Worm (Caenorhabditis elegans) whole organism, L2 larva: ENCODE results near the gene Y50E8A.5.
A peak's percentile ranks its signal among the peaks of the same experiment; 100 is the strongest.

Experiments used
- F13H6.1 ChIP-seq: sonication (generic microtip); optimal IDR thresholded peaks from 2 replicates; lab custom pipeline; 2016; ENCODE audit warnings: missing genetic modification characterization, missing compliant biosample characterization
- Y55F3AM.14 ChIP-seq: fragments of 200-800 bp; sonication (Bioruptor generic); optimal IDR thresholded peaks from 2 replicates; lab custom pipeline; 2018; ENCODE audit warnings: mild to moderate bottlenecking, missing genetic modification characterization, missing compliant biosample characterization
- alr-1 ChIP-seq: fragments of 150-350 bp; optimal IDR thresholded peaks from 2 replicates; lab custom pipeline; 2014; ENCODE audit warnings: missing biosample characterization, missing genetic modification characterization
- aly-2 ChIP-seq: fragments of 150-350 bp; optimal IDR thresholded peaks from 2 replicates; lab custom pipeline; 2014; ENCODE audit warnings: missing biosample characterization, missing genetic modification characterization
- ama-1 ChIP-seq: fragments of 150-350 bp; optimal IDR thresholded peaks from 2 replicates; lab custom pipeline; 2018; ENCODE audit warnings: inconsistent platforms
- blmp-1 ChIP-seq: sonication (generic microtip); optimal IDR thresholded peaks from 2 replicates; lab custom pipeline; 2017; ENCODE audit warnings: missing genetic modification characterization, mild to moderate bottlenecking, missing compliant biosample characterization, antibody characterized with exemption, moderate library complexity; ENCODE audit not compliant: insufficient read depth
- ceh-16 ChIP-seq: fragments of 150-350 bp; optimal IDR thresholded peaks from 2 replicates; lab custom pipeline; 2014; ENCODE audit warnings: missing biosample characterization, missing genetic modification characterization
- ceh-82 ChIP-seq: fragments of 150-350 bp; optimal IDR thresholded peaks from 2 replicates; lab custom pipeline; 2014; ENCODE audit warnings: missing biosample characterization, missing genetic modification characterization
- crh-2 ChIP-seq: sonication (generic microtip); optimal IDR thresholded peaks from 2 replicates; lab custom pipeline; 2017; ENCODE audit warnings: missing biosample characterization, missing genetic modification characterization
- dmd-4 ChIP-seq: sonication (generic microtip); optimal IDR thresholded peaks from 2 replicates; lab custom pipeline; 2017; ENCODE audit warnings: missing biosample characterization, missing genetic modification characterization
- egl-27 ChIP-seq: sonication (generic microtip); optimal IDR thresholded peaks from 3 replicates; lab custom pipeline; 2017; ENCODE audit warnings: missing biosample characterization, missing genetic modification reagents, missing genetic modification characterization
- elt-1 ChIP-seq: fragments of 150-350 bp; optimal IDR thresholded peaks from 2 replicates; lab custom pipeline; 2014; ENCODE audit warnings: missing biosample characterization, missing genetic modification characterization
- elt-3 ChIP-seq: sonication (generic microtip); optimal IDR thresholded peaks from 2 replicates; lab custom pipeline; 2017; ENCODE audit warnings: missing biosample characterization, missing genetic modification characterization
- fos-1 ChIP-seq: fragments of 150-350 bp; optimal IDR thresholded peaks from 2 replicates; lab custom pipeline; 2014; ENCODE audit warnings: missing biosample characterization, missing genetic modification characterization
- gmeb-1 ChIP-seq: fragments of 150-350 bp; optimal IDR thresholded peaks from 2 replicates; lab custom pipeline; 2014; ENCODE audit warnings: missing biosample characterization, missing genetic modification characterization
- lin-13 ChIP-seq: fragments of 150-350 bp; optimal IDR thresholded peaks from 2 replicates; lab custom pipeline; 2014; ENCODE audit warnings: missing biosample characterization, missing genetic modification reagents, missing genetic modification characterization
- lin-39 ChIP-seq: fragments of 150-350 bp; optimal IDR thresholded peaks from 2 replicates; lab custom pipeline; 2014; ENCODE audit warnings: missing biosample characterization, missing genetic modification reagents, missing genetic modification characterization
- lsy-2 ChIP-seq, 2 experiments: fragments of 150-350 bp in 1 of 2; sonication (generic microtip) in 1 of 2; optimal IDR thresholded peaks; 2 replicates each; lab custom pipeline; 2014 to 2017; ENCODE audit warnings: missing biosample characterization in 2 of 2, missing genetic modification characterization in 2 of 2
- mab-5 ChIP-seq: fragments of 150-350 bp; optimal IDR thresholded peaks from 2 replicates; lab custom pipeline; 2014; ENCODE audit warnings: missing biosample characterization, missing genetic modification characterization
- mbf-1 ChIP-seq: sonication (generic microtip); optimal IDR thresholded peaks from 2 replicates; lab custom pipeline; 2017; ENCODE audit warnings: missing biosample characterization, missing genetic modification characterization
- mdl-1 ChIP-seq, 2 experiments: fragments of 150-350 bp in 1 of 2; sonication (generic microtip) in 1 of 2; optimal IDR thresholded peaks; 2 replicates each; lab custom pipeline; 2017; ENCODE audit warnings: missing biosample characterization in 2 of 2, missing genetic modification characterization in 2 of 2
- nhr-10 ChIP-seq: sonication (generic microtip); optimal IDR thresholded peaks from 2 replicates; lab custom pipeline; 2017; ENCODE audit warnings: missing biosample characterization, missing genetic modification characterization
- nhr-11 ChIP-seq: fragments of 150-350 bp; optimal IDR thresholded peaks from 2 replicates; lab custom pipeline; 2014; ENCODE audit warnings: missing biosample characterization, missing genetic modification characterization
- nhr-12 ChIP-seq: fragments of 150-350 bp; optimal IDR thresholded peaks from 2 replicates; lab custom pipeline; 2014; ENCODE audit warnings: missing biosample characterization, missing genetic modification characterization
- nhr-129 ChIP-seq: fragments of 150-350 bp; optimal IDR thresholded peaks from 2 replicates; lab custom pipeline; 2014; ENCODE audit warnings: missing biosample characterization, missing genetic modification characterization
- nhr-21 ChIP-seq: fragments of 150-350 bp; optimal IDR thresholded peaks from 2 replicates; lab custom pipeline; 2014; ENCODE audit warnings: missing biosample characterization, missing genetic modification characterization
- nhr-237 ChIP-seq: fragments of 150-350 bp; optimal IDR thresholded peaks from 2 replicates; lab custom pipeline; 2014; ENCODE audit warnings: missing biosample characterization, missing genetic modification characterization
- nhr-25 ChIP-seq: fragments of 150-350 bp; sonication (generic microtip); optimal IDR thresholded peaks from 3 replicates; lab custom pipeline; 2014; ENCODE audit warnings: missing biosample characterization, missing genetic modification characterization
- peb-1 ChIP-seq: fragments of 150-350 bp; optimal IDR thresholded peaks from 2 replicates; lab custom pipeline; 2014; ENCODE audit warnings: missing biosample characterization, missing genetic modification characterization
- sem-4 ChIP-seq: fragments of 150-350 bp; optimal IDR thresholded peaks from 2 replicates; lab custom pipeline; 2014; ENCODE audit warnings: missing biosample characterization, missing genetic modification reagents, missing genetic modification characterization
- skn-1 ChIP-seq: sonication (generic microtip); optimal IDR thresholded peaks from 2 replicates; lab custom pipeline; 2017; ENCODE audit warnings: missing biosample characterization, missing genetic modification characterization
- sma-3 ChIP-seq: sonication (generic microtip); optimal IDR thresholded peaks from 2 replicates; lab custom pipeline; 2016; ENCODE audit warnings: missing genetic modification reagents, missing genetic modification characterization, missing compliant biosample characterization
- sma-9 ChIP-seq, 2 experiments: fragments of 150-350 bp in 1 of 2; sonication (generic microtip) in 1 of 2; optimal IDR thresholded peaks; 2 replicates each; lab custom pipeline; 2014 to 2016; ENCODE audit warnings: missing genetic modification characterization in 2 of 2, mild to moderate bottlenecking in 1 of 2, missing biosample characterization in 1 of 2, missing compliant biosample characterization in 1 of 2, missing genetic modification reagents in 1 of 2, moderate library complexity in 1 of 2
- snpc-4 ChIP-seq: fragments of 150-350 bp; optimal IDR thresholded peaks from 2 replicates; lab custom pipeline; 2014; ENCODE audit warnings: missing biosample characterization, missing genetic modification characterization
- unc-39 ChIP-seq: fragments of 150-350 bp; optimal IDR thresholded peaks from 2 replicates; lab custom pipeline; 2014; ENCODE audit warnings: missing biosample characterization, missing genetic modification characterization
- unc-55 ChIP-seq: fragments of 150-350 bp; sonication (generic microtip); optimal IDR thresholded peaks from 3 replicates; lab custom pipeline; 2014; ENCODE audit warnings: missing biosample characterization, missing genetic modification reagents, missing genetic modification characterization
- unc-62 ChIP-seq: fragments of 150-350 bp; optimal IDR thresholded peaks from 2 replicates; lab custom pipeline; 2014; ENCODE audit warnings: missing biosample characterization, missing genetic modification reagents, missing genetic modification characterization
- zag-1 ChIP-seq: fragments of 150-350 bp; optimal IDR thresholded peaks from 2 replicates; lab custom pipeline; 2014; ENCODE audit warnings: missing biosample characterization, missing genetic modification characterization
- ztf-11 ChIP-seq: sonication (generic microtip); optimal IDR thresholded peaks from 2 replicates; lab custom pipeline; 2017; ENCODE audit warnings: missing biosample characterization, missing genetic modification characterization
- ztf-4 ChIP-seq: fragments of 150-350 bp; optimal IDR thresholded peaks from 2 replicates; lab custom pipeline; 2014; ENCODE audit warnings: missing biosample characterization, missing genetic modification characterization

Gene Y50E8A.5

ce11 chrV:14711077-14711476 lies 25.7 kb downstream of the Y50E8A.5 start, which contains the start of gene ssp-33:
ssp-33 (plus strand) TSS chrV:14711377.
- TF ChIP-seq blmp-1 (no peak), mdl-1 (tag; optimal IDR thresholded peaks at IDR 0.05; lab: Kevin White, UChicago) (no peak), nhr-12 (tag; lab: Kevin White, UChicago) (no peak), ztf-11 (tag; lab: Kevin White, UChicago) (no peak), ztf-4 (tag; lab: Kevin White, UChicago) (no peak), nhr-237 (tag; lab: Kevin White, UChicago) (no peak), dmd-4 (tag; lab: Kevin White, UChicago) (no peak), nhr-10 (tag; lab: Kevin White, UChicago) (no peak), crh-2 (tag; lab: Kevin White, UChicago) (no peak), nhr-11 (no peak), mab-5 (tag; lab: Kevin White, UChicago) (no peak), nhr-129 (no peak), fos-1 (tag; lab: Kevin White, UChicago) (no peak), unc-62 (no peak), unc-39 (no peak), zag-1 (tag; lab: Kevin White, UChicago) (no peak), elt-3 (tag; lab: Kevin White, UChicago) (no peak), snpc-4 (no peak), elt-1 (tag; lab: Kevin White, UChicago) (no peak)
- TF ChIP-seq, all 48 proteins: peak for 0

- TF ChIP-seq fos-1 (tag; lab: Kevin White, UChicago), result no peak
- no peak for TF ChIP-seq zag-1 (tag; lab: Kevin White, UChicago)
- no peak for TF ChIP-seq elt-1 (tag; lab: Kevin White, UChicago)
- no peak for TF ChIP-seq nhr-237 (tag; lab: Kevin White, UChicago)
- no peak for TF ChIP-seq unc-39
- no peak for TF ChIP-seq aly-2 (tag; lab: Kevin White, UChicago)
- no peak for TF ChIP-seq ama-1 (lab: Kevin White, UChicago)
- TF ChIP-seq, all 48 proteins: peak for 0
Observed at ce11 chrV:14707958-14708357, 28.8 kb downstream of the Y50E8A.5 start, which contains the start of gene R08A2.9. R08A2.9 (plus strand) TSS chrV:14708258.

ce11 chrV:14698666-14699065 lies 38.1 kb downstream of the Y50E8A.5 start, which contains the start of gene set-5:
set-5 (plus strand) TSS chrV:14698966.
- TF ChIP-seq mab-5 (tag; lab: Kevin White, UChicago) (no peak), mbf-1 (tag; lab: Kevin White, UChicago) (no peak), gmeb-1 (tag; lab: Kevin White, UChicago) (no peak), lin-13 (GFP tag; lab: Kevin White, UChicago) (no peak)
- TF ChIP-seq, all 48 proteins: peak for 0

- no peak for TF ChIP-seq lsy-2 (tag; optimal IDR thresholded peaks at IDR 0.05; lab: Kevin White, UChicago)
- no peak for TF ChIP-seq gmeb-1 (tag; lab: Kevin White, UChicago)
- TF ChIP-seq lin-13 (GFP tag; lab: Kevin White, UChicago), result no peak
- no peak for TF ChIP-seq F13H6.1
- TF ChIP-seq elt-1 (tag; lab: Kevin White, UChicago), result no peak
- TF ChIP-seq ceh-82 (tag; lab: Kevin White, UChicago), result no peak
- no peak for TF ChIP-seq peb-1 (tag; lab: Kevin White, UChicago)
- no peak for TF ChIP-seq nhr-11
- no peak for TF ChIP-seq sma-3 (GFP tag; lab: Kevin White, UChicago)
- no peak for TF ChIP-seq nhr-237 (tag; lab: Kevin White, UChicago)
Observed at ce11 chrV:14698005-14698404, 38.7 kb downstream of the Y50E8A.5 start.

ce11 chrV:14696604-14697307 lies 40.0 kb downstream of the Y50E8A.5 start, which contains the start of gene unc-112:
unc-112 (minus strand) TSS chrV:14696654.
- TF ChIP-seq F13H6.1 (peak; percentile 92), alr-1 (tag; lab: Kevin White, UChicago) (no peak), Y55F3AM.14 (GFP tag; lab: Kevin White, UChicago) (peak; percentile 12), mab-5 (tag; lab: Kevin White, UChicago) (peak; percentile 8), lin-39 (peak; percentile 50), ztf-11 (tag; lab: Kevin White, UChicago) (no peak), snpc-4 (no peak), ceh-82 (tag; lab: Kevin White, UChicago) (no peak), gmeb-1 (tag; lab: Kevin White, UChicago) (peak; percentile 5), blmp-1 (no peak), nhr-129 (peak; percentile 92), nhr-21 (tag; lab: Kevin White, UChicago) (no peak), egl-27 (peak; percentile 17), nhr-10 (tag; lab: Kevin White, UChicago) (no peak), nhr-25 (tag; lab: Kevin White, UChicago) (peak; percentile 71), unc-39 (no peak), mbf-1 (tag; lab: Kevin White, UChicago) (no peak), skn-1 (tag; lab: Kevin White, UChicago) (no peak), unc-55 (peak; percentile 91), sma-9 (GFP tag; optimal IDR thresholded peaks at IDR 0.05; lab: Kevin White, UChicago) (peak; percentile 84), sma-9 (tag; optimal IDR thresholded peaks at IDR 0.05; lab: Kevin White, UChicago) (no peak), lsy-2 (tag; optimal IDR thresholded peaks at IDR 0.05; lab: Kevin White, UChicago) (peak in 1 of 2 experiments; percentile 77), ceh-16 (no peak), ama-1 (lab: Kevin White, UChicago) (no peak), sem-4 (tag; lab: Kevin White, UChicago) (peak; percentile 78), elt-1 (tag; lab: Kevin White, UChicago) (no peak), crh-2 (tag; lab: Kevin White, UChicago) (peak; percentile 56), sma-3 (GFP tag; lab: Kevin White, UChicago) (peak; percentile 42), zag-1 (tag; lab: Kevin White, UChicago) (peak; percentile 52)
